Fruit fly (Drosophila melanogaster): ENCODE measurements around the gene Scsalpha1.

The Scsalpha1 gene

dm6 chr3L:3818566-3819325 lies 4.7 kb downstream of the Scsalpha1 start, which contains the start of gene enc:
enc (plus strand) TSS chr3L:3818679.
- TF ChIP-seq psq (optimal IDR thresholded peaks at IDR 0.05) (no peak), pan (optimal IDR thresholded peaks at IDR 0.05) (no peak), usp (GFP tag; optimal IDR thresholded peaks at IDR 0.05) (no peak), CG8478 (optimal IDR thresholded peaks at IDR 0.05) (no peak)

- TF ChIP-seq pan (optimal IDR thresholded peaks at IDR 0.05) (no peak), Dll (optimal IDR thresholded peaks at IDR 0.05) (no peak), psq (optimal IDR thresholded peaks at IDR 0.05) (no peak), CG8478 (optimal IDR thresholded peaks at IDR 0.05) (no peak), usp (GFP tag; optimal IDR thresholded peaks at IDR 0.05) (no peak), EcR (GFP tag; optimal IDR thresholded peaks at IDR 0.05) (no peak)
Measured at dm6 chr3L:3824790-3825484, 10.9 kb downstream of the Scsalpha1 start, which contains the start of gene Rdh. Rdh (plus strand) TSS chr3L:3825449.

dm6 chr3L:3825485-3825813 lies 11.4 kb downstream of the Scsalpha1 start:
- no peak for TF ChIP-seq CG8478 (optimal IDR thresholded peaks at IDR 0.05)
- no peak for TF ChIP-seq usp (GFP tag; optimal IDR thresholded peaks at IDR 0.05)
- no peak for TF ChIP-seq EcR (GFP tag; optimal IDR thresholded peaks at IDR 0.05)
- no peak for TF ChIP-seq psq (optimal IDR thresholded peaks at IDR 0.05)
- no peak for TF ChIP-seq pan (optimal IDR thresholded peaks at IDR 0.05)
- TF ChIP-seq Dll (optimal IDR thresholded peaks at IDR 0.05), result no peak

- no peak for TF ChIP-seq Dll (optimal IDR thresholded peaks at IDR 0.05)
- no peak for TF ChIP-seq pan (optimal IDR thresholded peaks at IDR 0.05)
- no peak for TF ChIP-seq psq (optimal IDR thresholded peaks at IDR 0.05)
- no peak for TF ChIP-seq EcR (GFP tag; optimal IDR thresholded peaks at IDR 0.05)
- no peak for TF ChIP-seq usp (GFP tag; optimal IDR thresholded peaks at IDR 0.05)
- no peak for TF ChIP-seq CG8478 (optimal IDR thresholded peaks at IDR 0.05)
Measured at dm6 chr3L:3825884-3826283, 11.9 kb downstream of the Scsalpha1 start.

dm6 chr3L:3826541-3826940 lies 12.5 kb downstream of the Scsalpha1 start:
- TF ChIP-seq EcR (GFP tag; optimal IDR thresholded peaks at IDR 0.05), result no peak
- TF ChIP-seq usp (GFP tag; optimal IDR thresholded peaks at IDR 0.05), result no peak
- TF ChIP-seq CG8478 (optimal IDR thresholded peaks at IDR 0.05), result no peak
- no peak for TF ChIP-seq pan (optimal IDR thresholded peaks at IDR 0.05)
- no peak for TF ChIP-seq psq (optimal IDR thresholded peaks at IDR 0.05)
- no peak for TF ChIP-seq Dll (optimal IDR thresholded peaks at IDR 0.05)

- TF ChIP-seq Dll (optimal IDR thresholded peaks at IDR 0.05) (no peak), usp (GFP tag; optimal IDR thresholded peaks at IDR 0.05) (no peak), psq (optimal IDR thresholded peaks at IDR 0.05) (no peak), EcR (GFP tag; optimal IDR thresholded peaks at IDR 0.05) (no peak), CG8478 (optimal IDR thresholded peaks at IDR 0.05) (no peak), pan (optimal IDR thresholded peaks at IDR 0.05) (no peak)
Measured at dm6 chr3L:3828111-3828510, 14.1 kb downstream of the Scsalpha1 start.

dm6 chr3L:3842981-3843701 lies 29.1 kb downstream of the Scsalpha1 start:
- no peak for TF ChIP-seq usp (GFP tag; optimal IDR thresholded peaks at IDR 0.05)
- no peak for TF ChIP-seq EcR (GFP tag; optimal IDR thresholded peaks at IDR 0.05)
- TF ChIP-seq pan (optimal IDR thresholded peaks at IDR 0.05), result no peak
- no peak for TF ChIP-seq CG8478 (optimal IDR thresholded peaks at IDR 0.05)
- TF ChIP-seq Dll (optimal IDR thresholded peaks at IDR 0.05), result no peak
- TF ChIP-seq psq (optimal IDR thresholded peaks at IDR 0.05), result no peak

dm6 chr3L:3845815-3846375 lies 31.9 kb downstream of the Scsalpha1 start, which contains the start of gene Awh:
Awh (plus strand) TSS chr3L:3846206.
- TF ChIP-seq psq (optimal IDR thresholded peaks at IDR 0.05) (no peak), CG8478 (optimal IDR thresholded peaks at IDR 0.05) (no peak), usp (GFP tag; optimal IDR thresholded peaks at IDR 0.05) (no peak), Dll (optimal IDR thresholded peaks at IDR 0.05) (peak; percentile 89), EcR (GFP tag; optimal IDR thresholded peaks at IDR 0.05) (no peak), pan (optimal IDR thresholded peaks at IDR 0.05) (no peak)

- TF ChIP-seq psq (optimal IDR thresholded peaks at IDR 0.05), result no peak
- no peak for TF ChIP-seq CG8478 (optimal IDR thresholded peaks at IDR 0.05)
- TF ChIP-seq usp (GFP tag; optimal IDR thresholded peaks at IDR 0.05), result no peak
- TF ChIP-seq Dll (optimal IDR thresholded peaks at IDR 0.05), result no peak
- no peak for TF ChIP-seq EcR (GFP tag; optimal IDR thresholded peaks at IDR 0.05)
- TF ChIP-seq pan (optimal IDR thresholded peaks at IDR 0.05), result no peak
Measured at dm6 chr3L:3847810-3848326, 33.9 kb downstream of the Scsalpha1 start.

- TF ChIP-seq CG8478 (optimal IDR thresholded peaks at IDR 0.05), result no peak
- no peak for TF ChIP-seq Dll (optimal IDR thresholded peaks at IDR 0.05)
- no peak for TF ChIP-seq usp (GFP tag; optimal IDR thresholded peaks at IDR 0.05)
- TF ChIP-seq EcR (GFP tag; optimal IDR thresholded peaks at IDR 0.05), result no peak
- TF ChIP-seq pan (optimal IDR thresholded peaks at IDR 0.05), result no peak
- no peak for TF ChIP-seq psq (optimal IDR thresholded peaks at IDR 0.05)
Measured at dm6 chr3L:3848687-3849270, 34.8 kb downstream of the Scsalpha1 start.

- TF ChIP-seq CG8478 (optimal IDR thresholded peaks at IDR 0.05) (no peak), EcR (GFP tag; optimal IDR thresholded peaks at IDR 0.05) (no peak), pan (optimal IDR thresholded peaks at IDR 0.05) (no peak), Dll (optimal IDR thresholded peaks at IDR 0.05) (no peak), usp (GFP tag; optimal IDR thresholded peaks at IDR 0.05) (no peak)
Measured at dm6 chr3L:3849763-3850162, 35.8 kb downstream of the Scsalpha1 start.

All from whole organism.